Worm (Caenorhabditis elegans): ENCODE data around the gene tbc-19.
A peak's percentile ranks its signal among the peaks of the same experiment; 100 is the strongest.
"Not testable (repeated sequence)": the region's sequence is repeated elsewhere in the genome, so short reads cannot be mapped to it uniquely, and the experiment has no call there.

Gene tbc-19

DNA sequence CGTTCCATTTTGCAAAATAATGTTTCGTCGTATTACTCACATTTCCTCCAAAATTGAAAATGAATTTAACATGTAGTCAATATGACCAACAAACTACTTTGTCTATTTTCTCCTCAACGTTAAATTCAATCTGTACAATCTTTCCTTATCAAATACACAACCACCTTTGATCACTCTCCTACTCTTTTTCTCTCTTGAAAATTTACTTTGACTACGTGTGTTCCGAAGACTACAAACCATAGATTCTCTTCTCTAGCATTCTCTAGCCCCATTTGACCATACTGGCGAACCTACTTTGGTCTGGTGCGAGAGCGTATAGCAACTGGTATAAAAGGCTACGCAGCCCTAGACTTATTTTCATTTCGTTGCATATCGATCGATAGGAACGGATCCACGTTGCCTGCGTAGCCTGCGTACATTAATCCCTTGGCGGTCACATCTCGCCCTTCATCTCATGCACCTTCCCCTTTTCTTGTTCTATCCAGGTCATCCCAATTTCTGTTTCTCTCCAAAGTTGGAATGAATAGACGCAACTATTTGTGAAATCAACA is 12.0 kb downstream of the tbc-19 start:
- TF ChIP-seq lin-40 (tag; optimal IDR thresholded peaks at IDR 0.05) (peak; percentile 9), ceh-58 (GFP tag; IDR thresholded peaks at IDR 0.05) (no peak), him-1 (tag; optimal IDR thresholded peaks at IDR 0.05) (no peak), egl-18 (GFP tag; IDR thresholded peaks at IDR 0.05) (no peak), F37B4.10 (GFP tag; IDR thresholded peaks at IDR 0.05) (no peak), nhr-80 (tag; optimal IDR thresholded peaks at IDR 0.05) (peak; percentile 78), F52B5.7 (tag; optimal IDR thresholded peaks at IDR 0.05) (no peak)

DNA sequence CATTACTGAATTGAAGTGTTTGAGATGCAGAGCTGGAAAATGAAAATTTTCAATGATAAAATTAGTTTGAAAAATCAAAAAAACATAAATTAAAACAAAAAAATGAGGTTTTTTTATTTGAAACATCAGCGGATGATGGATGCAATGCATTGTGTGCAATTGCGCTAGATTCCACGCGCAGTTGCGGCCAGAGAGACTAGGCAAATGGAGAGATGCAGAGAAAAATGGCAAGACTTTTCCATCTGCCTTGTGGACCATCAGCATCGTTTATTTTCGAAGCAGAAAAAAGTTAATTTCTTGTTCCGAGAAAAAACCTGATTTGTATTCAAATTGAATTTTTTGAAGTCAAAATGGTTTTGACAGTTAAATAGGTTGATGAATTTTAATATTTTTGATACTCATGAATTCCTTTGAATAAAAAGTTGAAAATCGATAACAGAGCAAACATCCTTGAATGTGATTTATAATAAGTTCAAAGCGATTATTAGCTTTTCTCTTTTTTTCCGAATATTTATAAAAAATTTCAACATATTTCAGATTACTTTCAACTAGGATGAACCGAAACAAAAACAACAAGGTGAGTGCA is 16.4 kb downstream of the tbc-19 start, which contains the start of the genes C31E10.5 and C31E10.6:
C31E10.5 (minus strand) TSS at position 32 of the 586 bp plus-strand sequence.
C31E10.6 (plus strand) TSS at position 536 of the 586 bp plus-strand sequence.
- TF ChIP-seq B0336.3 (GFP tag; IDR thresholded peaks at IDR 0.05) (no peak), hmg-1.2 (GFP tag; IDR thresholded peaks at IDR 0.05) (peak; percentile 85)

DNA sequence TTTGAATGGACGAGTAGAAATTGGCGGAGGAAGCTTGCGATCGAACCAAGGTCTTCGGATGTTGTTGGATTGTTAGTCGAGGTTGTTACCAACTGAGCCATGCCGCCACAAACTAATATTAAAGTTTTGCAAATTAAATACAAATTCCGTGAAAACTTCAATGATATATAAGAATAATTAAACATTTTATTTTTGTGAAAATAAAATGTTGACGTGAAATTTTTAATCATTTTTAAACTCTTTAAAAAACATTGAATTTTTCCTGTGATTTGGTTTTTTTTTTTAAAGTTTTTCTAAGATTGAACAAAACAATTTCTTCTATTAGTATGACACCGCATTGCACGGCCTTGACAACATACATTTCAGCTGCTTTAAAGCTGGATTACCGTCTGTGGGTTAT is 21.6 kb downstream of the tbc-19 start, which contains the start of gene C31E10.11:
C31E10.11 (minus strand) TSS at position 101 of the 400 bp plus-strand sequence.
- TF ChIP-seq let-607 (tag; optimal IDR thresholded peaks at IDR 0.05) (no peak), rpc-1 (optimal IDR thresholded peaks at IDR 0.05) (no peak), rpc-1 (tag; optimal IDR thresholded peaks at IDR 0.05) (peak; percentile 56)

DNA sequence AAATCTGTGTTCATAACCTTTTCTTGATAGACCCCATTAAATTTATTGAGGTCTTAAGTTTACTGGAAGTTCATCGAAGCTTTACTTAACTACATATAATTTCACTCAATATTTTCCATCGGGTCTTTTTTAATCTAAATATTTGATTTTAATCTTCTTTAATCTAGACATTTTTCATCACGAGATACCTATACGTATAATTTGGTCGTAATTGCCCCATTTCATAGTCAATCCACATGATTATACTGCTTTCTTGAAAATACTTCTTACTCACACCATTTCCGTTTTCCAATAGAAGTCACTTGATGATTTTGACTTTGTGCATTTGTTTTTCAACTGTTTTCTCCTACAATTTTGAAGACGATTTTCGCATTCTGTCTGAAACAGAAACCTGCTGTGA is 26.0 kb downstream of the tbc-19 start, which contains the start of gene irld-24:
irld-24 (plus strand) TSS at position 301 of the 400 bp plus-strand sequence.
- no peak for TF ChIP-seq T26A5.8 (tag; optimal IDR thresholded peaks at IDR 0.05)

DNA sequence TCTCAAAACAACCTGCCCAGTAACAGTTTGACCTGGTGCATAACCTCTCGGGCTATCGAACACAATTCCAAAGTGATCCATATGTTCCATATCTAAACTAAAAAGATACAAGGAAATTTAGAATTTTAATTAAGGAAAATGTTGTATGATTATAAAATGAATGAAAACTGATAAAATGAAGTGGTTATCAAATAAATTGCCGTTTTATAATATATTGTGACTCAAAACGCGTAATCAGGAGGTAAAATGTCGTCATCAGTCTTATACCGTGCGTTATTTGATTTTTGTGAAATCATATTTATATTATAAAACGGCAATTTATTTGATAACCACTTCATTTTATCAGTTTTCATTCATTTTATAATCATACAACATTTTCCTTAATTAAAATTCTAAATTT is 31.9 kb downstream of the tbc-19 start, which contains the start of gene arrd-24:
arrd-24 (minus strand) TSS at position 101 of the 400 bp plus-strand sequence.
- TF ChIP-seq attf-5 (GFP tag; optimal IDR thresholded peaks at IDR 0.05); xnd-1 (tag; optimal IDR thresholded peaks at IDR 0.05); lir-1 (GFP tag; conservative IDR thresholded peaks at IDR 0.05): not testable (repeated sequence)

DNA sequence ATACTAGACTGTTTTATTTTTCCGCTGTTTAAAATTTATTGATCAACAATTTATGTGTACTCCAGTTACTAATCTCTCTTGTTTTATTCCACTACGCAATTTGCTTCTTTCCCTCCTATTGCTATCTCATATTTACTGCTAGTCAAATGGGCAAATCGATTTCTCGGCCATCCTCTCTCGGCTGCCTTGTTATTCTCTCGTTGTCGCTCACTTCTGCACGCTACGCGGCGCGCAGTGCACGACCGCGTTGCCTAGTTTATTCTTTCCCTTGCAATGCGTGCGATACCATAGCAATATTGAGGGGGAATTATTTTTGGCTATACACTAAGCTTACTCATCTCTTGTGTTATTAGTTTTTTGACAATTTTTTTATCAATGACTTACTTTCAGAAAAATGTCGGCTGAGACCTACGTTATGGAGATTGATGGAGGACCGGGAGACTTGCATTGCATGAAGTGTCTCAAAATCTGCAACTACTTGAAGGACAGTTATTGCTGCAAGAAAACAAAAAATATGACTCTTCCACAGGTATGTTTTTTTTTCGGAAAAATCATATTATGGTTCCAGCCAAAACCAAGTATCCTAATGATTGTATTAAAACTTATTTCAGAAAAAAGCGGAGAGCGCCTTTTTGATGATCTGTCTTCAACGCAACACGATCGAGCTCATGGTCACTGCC is 34.7 kb downstream of the tbc-19 start, which contains the start of gene F48F7.6:
F48F7.6 (plus strand) TSS at position 391 of the 680 bp plus-strand sequence.
- TF ChIP-seq lin-35 (GFP tag; optimal IDR thresholded peaks at IDR 0.05): peak in 1 of 3 experiments; percentile 5
- TF ChIP-seq ztf-25 (GFP tag; IDR thresholded peaks at IDR 0.05): no peak
- TF ChIP-seq ceh-27 (GFP tag; optimal IDR thresholded peaks at IDR 0.05): peak; percentile 54
- no peak for TF ChIP-seq bed-2 (GFP tag; IDR thresholded peaks at IDR 0.05)
- 0 out of 2 replicates have a peak, but pooled peaks have one; percentile 14 for TF ChIP-seq dox-1 (GFP tag; IDR thresholded peaks at IDR 0.05)
- peak; percentile 32 for TF ChIP-seq attf-5 (GFP tag; optimal IDR thresholded peaks at IDR 0.05)
- 0 out of 2 replicates have a peak, but pooled peaks have one; percentile 9 for TF ChIP-seq zfh-2 (GFP tag; conservative IDR thresholded peaks at IDR 0.05)
- no peak for TF ChIP-seq B0336.3 (GFP tag; IDR thresholded peaks at IDR 0.05)
- TF ChIP-seq hmg-1.2 (GFP tag; IDR thresholded peaks at IDR 0.05): peak; percentile 17; the same call in 1 of the 2 replicates
- TF ChIP-seq nhr-80 (tag; optimal IDR thresholded peaks at IDR 0.05): peak; percentile 3
- TF ChIP-seq ZK185.1 (tag; optimal IDR thresholded peaks at IDR 0.05; ENCODE audit: poor library complexity, severe bottlenecking): peak; percentile 11
- TF ChIP-seq lin-26 (GFP tag; IDR thresholded peaks at IDR 0.05): 0 out of 2 replicates have a peak, but pooled peaks have one; percentile 28
- no peak for TF ChIP-seq lag-1 (GFP tag; IDR thresholded peaks at IDR 0.05)
- peak; percentile 50 for TF ChIP-seq K12H6.12 (tag; optimal IDR thresholded peaks at IDR 0.05)
- no peak for TF ChIP-seq tlf-1 (GFP tag; optimal IDR thresholded peaks at IDR 0.05)

Measured in whole organism, young adult.